Worm (Caenorhabditis elegans) whole organism, L3 larva: ENCODE results near the gene R04E5.9.

ENCODE experiments used
- ZK546.5 ChIP-seq: sonication (generic microtip); optimal IDR thresholded peaks from 2 replicates; lab custom pipeline; 2017; ENCODE audit warnings: missing biosample characterization, missing genetic modification characterization
- aly-2 ChIP-seq: fragments of 150-350 bp; optimal IDR thresholded peaks from 2 replicates; lab custom pipeline; 2014; ENCODE audit warnings: missing biosample characterization, missing genetic modification characterization
- ceh-16 ChIP-seq: sonication (generic microtip); optimal IDR thresholded peaks from 2 replicates; lab custom pipeline; 2017; ENCODE audit warnings: missing biosample characterization, missing genetic modification characterization
- ceh-82 ChIP-seq: fragments of 150-350 bp; optimal IDR thresholded peaks from 2 replicates; lab custom pipeline; 2014; ENCODE audit warnings: missing biosample characterization, missing genetic modification characterization
- ceh-9 ChIP-seq: sonication (generic microtip); optimal IDR thresholded peaks from 2 replicates; lab custom pipeline; 2018; ENCODE audit warnings: missing biosample characterization, missing genetic modification characterization
- egl-27 ChIP-seq: sonication (generic microtip); optimal IDR thresholded peaks from 4 replicates; lab custom pipeline; 2017; ENCODE audit warnings: missing biosample characterization, missing genetic modification reagents, missing genetic modification characterization
- elt-1 ChIP-seq: fragments of 150-350 bp; optimal IDR thresholded peaks from 2 replicates; lab custom pipeline; 2014; ENCODE audit warnings: missing biosample characterization, missing genetic modification characterization
- elt-3 ChIP-seq, 3 experiments: fragments of 150-350 bp in 1 of 3; sonication (generic microtip) in 2 of 3; optimal IDR thresholded peaks; 2 replicates in 2 of 3; 4 replicates in 1 of 3; lab custom pipeline; 2014 to 2017; ENCODE audit warnings: missing biosample characterization in 3 of 3, missing genetic modification characterization in 3 of 3
- jun-1 ChIP-seq: fragments of 150-350 bp; optimal IDR thresholded peaks from 2 replicates; lab custom pipeline; 2014; ENCODE audit warnings: missing biosample characterization, missing genetic modification reagents, missing genetic modification characterization
- mdl-1 ChIP-seq: fragments of 150-350 bp; optimal IDR thresholded peaks from 2 replicates; lab custom pipeline; 2014; ENCODE audit warnings: missing biosample characterization, missing genetic modification characterization
- nhr-11 ChIP-seq: fragments of 150-350 bp; optimal IDR thresholded peaks from 2 replicates; lab custom pipeline; 2014; ENCODE audit warnings: missing biosample characterization, missing genetic modification characterization
- nhr-28 ChIP-seq: fragments of 150-350 bp; optimal IDR thresholded peaks from 2 replicates; lab custom pipeline; 2014; ENCODE audit warnings: missing biosample characterization, missing genetic modification characterization
- snpc-4 ChIP-seq: fragments of 150-350 bp; optimal IDR thresholded peaks from 2 replicates; lab custom pipeline; 2014; ENCODE audit warnings: missing biosample characterization, missing genetic modification characterization

DNA sequence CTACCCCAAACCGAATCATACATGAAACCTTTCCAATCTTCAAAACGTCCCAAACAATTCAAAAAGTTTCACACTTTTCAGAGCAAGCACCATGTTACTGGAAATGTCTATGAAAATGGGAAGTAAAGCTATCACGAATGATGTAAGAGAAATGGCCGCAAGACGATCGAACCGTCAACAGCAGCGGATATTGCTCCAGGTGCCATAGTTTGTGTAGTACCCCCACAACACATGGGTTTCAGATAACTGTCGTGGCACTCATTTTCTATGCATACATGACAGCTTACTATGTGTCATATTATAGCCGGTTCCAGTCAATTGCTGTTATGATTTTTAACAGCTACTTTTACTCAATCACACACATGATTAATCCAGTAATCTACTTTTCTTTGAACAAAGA lies 26.7 kb downstream of the R04E5.9 start, which contains the start of gene ZK721.3:
- TF ChIP-seq snpc-4 (tag; lab: Kevin White, UChicago) (no peak), ZK546.5 (no peak), elt-1 (tag; lab: Kevin White, UChicago) (no peak), egl-27 (tag; lab: Kevin White, UChicago) (no peak), elt-3 (tag; optimal IDR thresholded peaks at IDR 0.05; lab: Kevin White, UChicago) (no peak), jun-1 (tag; lab: Kevin White, UChicago) (no peak), aly-2 (tag; lab: Kevin White, UChicago) (no peak), ceh-16 (no peak), ceh-82 (no peak), nhr-11 (tag; lab: Kevin White, UChicago) (no peak), nhr-28 (tag; lab: Kevin White, UChicago) (no peak), mdl-1 (tag; lab: Kevin White, UChicago) (no peak), ceh-9 (tag; lab: Kevin White, UChicago) (no peak)
